Worm (Caenorhabditis elegans): ENCODE data around the gene ssl-1.

ce11 chrIII:12673382-12673970 is 40.9 kb upstream of the ssl-1 start, which contains the start of the genes taf-7.2 and elpc-2:
- TF ChIP-seq ets-7 (tag; optimal IDR thresholded peaks at IDR 0.05) = no peak
- no peak for TF ChIP-seq scrt-1 (GFP tag; IDR thresholded peaks at IDR 0.05)
- no peak for TF ChIP-seq ama-1 (optimal IDR thresholded peaks at IDR 0.05)
- no peak for TF ChIP-seq aly-1 (tag; optimal IDR thresholded peaks at IDR 0.05)
- no peak for TF ChIP-seq hmg-4 (GFP tag; optimal IDR thresholded peaks at IDR 0.05)
- TF ChIP-seq flt-1 (GFP tag; IDR thresholded peaks at IDR 0.05) = no peak
- no peak for TF ChIP-seq tra-4 (tag; optimal IDR thresholded peaks at IDR 0.05)

Data from whole organism, early embryonic.